Worm (Caenorhabditis elegans): ENCODE measurements around the gene srh-167.

- TF ChIP-seq fkh-10 (GFP tag; optimal IDR thresholded peaks at IDR 0.05) = no peak
- no peak for TF ChIP-seq nhr-237 (tag; optimal IDR thresholded peaks at IDR 0.05)
- no peak for TF ChIP-seq dsc-1 (tag; optimal IDR thresholded peaks at IDR 0.05)
- no peak for TF ChIP-seq fos-1 (tag; optimal IDR thresholded peaks at IDR 0.05)
- no peak for TF ChIP-seq nhr-11 (tag; optimal IDR thresholded peaks at IDR 0.05)
- no peak for TF ChIP-seq lin-13 (GFP tag; optimal IDR thresholded peaks at IDR 0.05)
- no peak for TF ChIP-seq mep-1 (tag; optimal IDR thresholded peaks at IDR 0.05)
- no peak for TF ChIP-seq unc-130 (tag; optimal IDR thresholded peaks at IDR 0.05)
- no peak for TF ChIP-seq nhr-28 (tag; optimal IDR thresholded peaks at IDR 0.05)
- TF ChIP-seq skn-1 (tag; optimal IDR thresholded peaks at IDR 0.05) = no peak
- no peak for TF ChIP-seq ceh-90 (tag; optimal IDR thresholded peaks at IDR 0.05)
- no peak for TF ChIP-seq snpc-4 (tag; optimal IDR thresholded peaks at IDR 0.05)
- no peak for TF ChIP-seq sptf-1 (tag; optimal IDR thresholded peaks at IDR 0.05)
These were observed 16.5 kb downstream of the srh-167 start for ce11 chrV:16350061-16350460.
